Fruit fly (Drosophila melanogaster) whole organism, embryonic: ENCODE measurements around the gene Syx1A.
A peak's percentile ranks its signal among the peaks of the same experiment; 100 is the strongest.

Experiments used
- Ada2b ChIP-seq: fragments of 200-800 bp; sonication (Bioruptor generic); IDR thresholded peaks from 2 replicates; pipeline ENCODE4 v1.3.6; 2022; ENCODE audit warnings: missing biosample characterization, missing genetic modification characterization
- Asciz ChIP-seq: fragments of 200-800 bp; sonication (Bioruptor generic); optimal IDR thresholded peaks from 2 replicates; lab custom pipeline; 2017; ENCODE audit warnings: missing biosample characterization, mild to moderate bottlenecking, missing genetic modification characterization, missing genetic modification reagents
- Atf3 ChIP-seq: fragments of 200-800 bp; sonication (Bioruptor generic); optimal IDR thresholded peaks from 3 replicates; lab custom pipeline; 2016; ENCODE audit warnings: missing biosample characterization, missing genetic modification characterization
- Bdp1 ChIP-seq: fragments of 200-800 bp; sonication (Bioruptor generic); optimal IDR thresholded peaks from 3 replicates; lab custom pipeline; 2016; ENCODE audit warnings: missing biosample characterization, missing genetic modification characterization
- CG10147 ChIP-seq: fragments of 200-800 bp; sonication (Bioruptor generic); optimal IDR thresholded peaks from 2 replicates; lab custom pipeline; 2019; ENCODE audit warnings: missing biosample characterization, mild to moderate bottlenecking, missing genetic modification characterization, moderate library complexity
- CG10274 ChIP-seq: fragments of 200-800 bp; sonication (Bioruptor generic); optimal IDR thresholded peaks from 3 replicates; lab custom pipeline; 2017; ENCODE audit warnings: missing biosample characterization, mild to moderate bottlenecking, missing genetic modification characterization
- CG11085 ChIP-seq: fragments of 200-800 bp; sonication (Bioruptor generic); IDR thresholded peaks from 2 replicates; pipeline ENCODE4 v1.3.6; 2022; ENCODE audit warnings: missing biosample characterization, missing genetic modification characterization
- CG12071 ChIP-seq: fragments of 200-800 bp; sonication (Bioruptor generic); optimal IDR thresholded peaks from 3 replicates; lab custom pipeline; 2018; ENCODE audit warnings: missing biosample characterization, mild to moderate bottlenecking, missing genetic modification characterization
- CG12299 ChIP-seq: fragments of 200-800 bp; sonication (Bioruptor generic); optimal IDR thresholded peaks from 2 replicates; lab custom pipeline; 2018; ENCODE audit warnings: missing biosample characterization, mild to moderate bottlenecking, missing genetic modification characterization
- CG16815 ChIP-seq: fragments of 200-800 bp; sonication (Bioruptor generic); optimal IDR thresholded peaks from 3 replicates; lab custom pipeline; 2017; ENCODE audit warnings: missing biosample characterization, mild to moderate bottlenecking, missing genetic modification characterization
- CG17328 ChIP-seq: fragments of 200-800 bp; sonication (Bioruptor generic); IDR thresholded peaks from 2 replicates; pipeline ENCODE4 v1.3.6; 2022; ENCODE audit warnings: missing biosample characterization, missing genetic modification characterization
- CG30431 ChIP-seq: fragments of 200-800 bp; sonication (Bioruptor generic); optimal IDR thresholded peaks from 2 replicates; lab custom pipeline; 2017; ENCODE audit warnings: missing biosample characterization, missing genetic modification characterization
- CG31441 ChIP-seq: fragments of 200-800 bp; sonication (Bioruptor generic); IDR thresholded peaks from 2 replicates; pipeline ENCODE4 v1.3.6; 2022; ENCODE audit warnings: missing biosample characterization, missing genetic modification characterization
- CG3838 ChIP-seq: fragments of 200-800 bp; sonication (Bioruptor generic); optimal IDR thresholded peaks from 3 replicates; lab custom pipeline; 2016; ENCODE audit warnings: missing biosample characterization, missing genetic modification characterization
- CG4730 ChIP-seq: fragments of 200-800 bp; sonication (Bioruptor generic); IDR thresholded peaks from 2 replicates; pipeline ENCODE4 v1.3.6; 2022; ENCODE audit warnings: missing biosample characterization, missing genetic modification characterization
- CG6254 ChIP-seq: fragments of 200-800 bp; sonication (Bioruptor generic); optimal IDR thresholded peaks from 3 replicates; lab custom pipeline; 2017; ENCODE audit warnings: mild to moderate bottlenecking, missing biosample characterization, missing genetic modification reagents, missing genetic modification characterization
- CG7271 ChIP-seq: fragments of 200-800 bp; sonication (Bioruptor generic); optimal IDR thresholded peaks from 2 replicates; lab custom pipeline; 2018; ENCODE audit warnings: missing biosample characterization, mild to moderate bottlenecking, missing genetic modification characterization, moderate library complexity
- CG7786 ChIP-seq: fragments of 200-800 bp; sonication (Bioruptor generic); optimal IDR thresholded peaks from 2 replicates; lab custom pipeline; 2016; ENCODE audit warnings: missing biosample characterization, missing genetic modification characterization
- CG8944 ChIP-seq: fragments of 200-800 bp; sonication (Bioruptor generic); optimal IDR thresholded peaks from 3 replicates; lab custom pipeline; 2016; ENCODE audit warnings: missing biosample characterization, missing genetic modification characterization
- CG9215 ChIP-seq: fragments of 200-800 bp; sonication (Bioruptor generic); IDR thresholded peaks from 2 replicates; pipeline ENCODE4 v1.3.6; 2022; ENCODE audit warnings: missing biosample characterization, missing genetic modification characterization
- D19B ChIP-seq: fragments of 200-800 bp; sonication (Bioruptor generic); optimal IDR thresholded peaks from 2 replicates; lab custom pipeline; 2017; ENCODE audit warnings: missing biosample characterization, mild to moderate bottlenecking, missing genetic modification characterization
- Drgx ChIP-seq: fragments of 200-800 bp; sonication (Bioruptor generic); IDR thresholded peaks from 2 replicates; pipeline ENCODE4 v1.3.6; 2022; ENCODE audit warnings: missing biosample characterization, missing genetic modification characterization
- Elba2 ChIP-seq: fragments of 200-800 bp; sonication (Bioruptor generic); optimal IDR thresholded peaks from 3 replicates; lab custom pipeline; 2016; ENCODE audit warnings: missing biosample characterization, missing genetic modification characterization
- Ets65A ChIP-seq: fragments of 200-800 bp; sonication (Bioruptor generic); peaks from one replicate; lab custom pipeline; 2016; ENCODE audit warnings: missing biosample characterization, missing genetic modification characterization
- Lim3 ChIP-seq: fragments of 200-800 bp; sonication (Bioruptor generic); IDR thresholded peaks from 2 replicates; pipeline ENCODE4 v1.3.6; 2022; ENCODE audit warnings: missing biosample characterization, missing genetic modification characterization
- Lpt ChIP-seq: fragments of >200 bp; optimal IDR thresholded peaks from 2 replicates; lab custom pipeline; 2018; ENCODE audit warnings: missing biosample characterization, missing genetic modification characterization
- Med ChIP-seq: fragments of 200-800 bp; sonication (Bioruptor generic); peaks from one replicate; lab custom pipeline; 2016; ENCODE audit warnings: missing biosample characterization, missing genetic modification characterization, mild to moderate bottlenecking, inconsistent platforms, moderate library complexity
- Oaz ChIP-seq: fragments of 200-800 bp; sonication (Bioruptor generic); IDR thresholded peaks from 2 replicates; pipeline ENCODE4 v1.3.6; 2022; ENCODE audit warnings: missing biosample characterization, missing genetic modification characterization
- Six4 ChIP-seq: fragments of 200-800 bp; sonication (Bioruptor generic); optimal IDR thresholded peaks from 2 replicates; lab custom pipeline; 2016; ENCODE audit warnings: missing biosample characterization, missing genetic modification characterization
- Ssrp ChIP-seq: fragments of 200-800 bp; sonication (Bioruptor generic); optimal IDR thresholded peaks from 2 replicates; lab custom pipeline; 2018; ENCODE audit warnings: missing biosample characterization, mild to moderate bottlenecking, missing genetic modification characterization, moderate library complexity
- al ChIP-seq: fragments of 200-800 bp; sonication (Bioruptor generic); IDR thresholded peaks from 2 replicates; pipeline ENCODE4 v1.3.6; 2022; ENCODE audit warnings: missing biosample characterization, missing genetic modification characterization
- bsh ChIP-seq, 2 experiments: fragments of 200-800 bp; sonication (Bioruptor generic); optimal IDR thresholded peaks; 2 replicates each; lab custom pipeline; 2017 to 2018; ENCODE audit warnings: mild to moderate bottlenecking in 2 of 2, missing biosample characterization in 2 of 2, missing genetic modification characterization in 2 of 2, moderate library complexity in 1 of 2
- btn ChIP-seq: fragments of 200-800 bp; sonication (Bioruptor generic); optimal IDR thresholded peaks from 2 replicates; lab custom pipeline; 2016; ENCODE audit warnings: missing biosample characterization, missing genetic modification characterization
- chinmo ChIP-seq: fragments of 200-800 bp; sonication (Bioruptor generic); IDR thresholded peaks from 4 replicates; pipeline ENCODE4 v1.3.6; 2022; ENCODE audit warnings: missing biosample characterization, missing genetic modification characterization; ENCODE audit not compliant: partially characterized antibody
- crp ChIP-seq, 2 experiments: fragments of 200-800 bp; sonication (Bioruptor generic); optimal IDR thresholded peaks; 2 replicates in 1 of 2; 3 replicates in 1 of 2; lab custom pipeline; 2017; ENCODE audit warnings: missing biosample characterization in 2 of 2, missing genetic modification characterization in 2 of 2, mild to moderate bottlenecking in 1 of 2, moderate library complexity in 1 of 2
- danr ChIP-seq: fragments of 200-800 bp; sonication (Bioruptor generic); IDR thresholded peaks from 2 replicates; pipeline ENCODE4 v1.3.6; 2022; ENCODE audit warnings: missing biosample characterization, missing genetic modification characterization
- eve ChIP-seq, 2 experiments: fragments of >200 bp; optimal IDR thresholded peaks; 2 replicates each; lab custom pipeline; 2017; ENCODE audit warnings: missing biosample characterization in 2 of 2, missing genetic modification characterization in 2 of 2
- gro ChIP-seq: fragments of 200-800 bp; sonication (Bioruptor generic); optimal IDR thresholded peaks from 2 replicates; lab custom pipeline; 2016; ENCODE audit warnings: missing biosample characterization, missing genetic modification characterization
- ken ChIP-seq: fragments of 200-800 bp; sonication (Bioruptor generic); IDR thresholded peaks from 3 replicates; pipeline ENCODE4 v1.3.6; 2022; ENCODE audit warnings: missing biosample characterization, missing genetic modification characterization
- lab ChIP-seq: fragments of 200-800 bp; sonication (Bioruptor generic); optimal IDR thresholded peaks from 3 replicates; lab custom pipeline; 2017; ENCODE audit warnings: missing biosample characterization, missing genetic modification characterization, mild to moderate bottlenecking, moderate library complexity, missing genetic modification reagents
- lmd ChIP-seq: fragments of 200-800 bp; sonication (Bioruptor generic); IDR thresholded peaks from 2 replicates; pipeline ENCODE4 v1.3.6; 2022; ENCODE audit warnings: missing biosample characterization, missing genetic modification characterization
- luna ChIP-seq: fragments of 200-800 bp; sonication (Bioruptor generic); optimal IDR thresholded peaks from 2 replicates; lab custom pipeline; 2016; ENCODE audit warnings: missing biosample characterization, missing genetic modification characterization
- prd ChIP-seq, 3 experiments: fragments of >200 bp in 2 of 3; fragments of 200-800 bp in 1 of 3; sonication (Bioruptor generic) in 1 of 3; optimal IDR thresholded peaks in 2 of 3; IDR thresholded peaks in 1 of 3; 2 replicates in 2 of 3; 3 replicates in 1 of 3; pipeline versions ENCODE4 v1.3.6 to Lab custom; 2017 to 2022; ENCODE audit warnings: missing biosample characterization in 1 of 3, missing genetic modification characterization in 1 of 3
- slbo ChIP-seq: fragments of 200-800 bp; sonication (Bioruptor generic); IDR thresholded peaks from 2 replicates; pipeline ENCODE4 v1.3.6; 2022; ENCODE audit warnings: missing biosample characterization, missing genetic modification characterization
- sob ChIP-seq: fragments of 200-800 bp; sonication (Bioruptor generic); IDR thresholded peaks from 2 replicates; pipeline ENCODE4 v1.3.6; 2022; ENCODE audit warnings: missing biosample characterization, missing genetic modification characterization
- sug ChIP-seq: fragments of 200-800 bp; optimal IDR thresholded peaks from 2 replicates; lab custom pipeline; 2019; ENCODE audit warnings: missing biosample characterization, mild to moderate bottlenecking, missing genetic modification characterization, moderate library complexity
- zf30C ChIP-seq: fragments of 200-800 bp; sonication (Bioruptor generic); optimal IDR thresholded peaks from 3 replicates; lab custom pipeline; 2018; ENCODE audit warnings: missing biosample characterization, mild to moderate bottlenecking, missing genetic modification characterization

The Syx1A gene

dm6 chr3R:24144542-24144941 is 39.0 kb upstream of the Syx1A start:
- peak; percentile 58 for TF ChIP-seq CG10274 (GFP tag; lab: Kevin White, UChicago)
- no peak for TF ChIP-seq Six4 (GFP tag; lab: Kevin White, UChicago)
- TF ChIP-seq Med (GFP tag; lab: Kevin White, UChicago), result peak; percentile 7
- peak in 1 of 2 experiments; percentile 86 for TF ChIP-seq bsh (GFP tag; optimal IDR thresholded peaks at IDR 0.05; lab: Kevin White, UChicago)

- TF ChIP-seq sug (tag; lab: Kevin White, UChicago) (no peak), CG30431 (no peak), CG9215 (GFP tag; lab: Robert Waterston, UW) (no peak), sob (no peak), CG6254 (GFP tag; lab: Kevin White, UChicago) (no peak), bsh (GFP tag; optimal IDR thresholded peaks at IDR 0.05; lab: Kevin White, UChicago) (peak in 1 of 2 experiments; percentile 48), Lpt (GFP tag; lab: Kevin White, UChicago) (no peak), crp (GFP tag; optimal IDR thresholded peaks at IDR 0.05; lab: Kevin White, UChicago) (no peak), D19B (GFP tag; lab: Kevin White, UChicago) (no peak), Lim3 (GFP tag; lab: Robert Waterston, UW) (no peak), Drgx (peak; percentile 31; the same call in 1 of the 2 replicates)
Observed at dm6 chr3R:24143779-24144178, 38.2 kb upstream of the Syx1A start.

- TF ChIP-seq Atf3 (GFP tag; lab: Kevin White, UChicago) (no peak), Ada2b (GFP tag; lab: Robert Waterston, UW) (no peak), Ets65A (peak; percentile 57), lmd (GFP tag; lab: Robert Waterston, UW) (no peak), CG31441 (GFP tag; lab: Robert Waterston, UW) (no peak), CG8944 (no peak)
- TF ChIP-seq, all 482 proteins: peak for 1
Observed at dm6 chr3R:24143372-24143771, 37.8 kb upstream of the Syx1A start.

- no peak for TF ChIP-seq CG7271
- TF ChIP-seq CG4730 (GFP tag; lab: Robert Waterston, UW), result 0 out of 2 replicates have a peak, but pooled peaks have one; percentile 19
- no peak for TF ChIP-seq CG3838 (GFP tag; lab: Kevin White, UChicago)
- TF ChIP-seq prd (optimal IDR thresholded peaks at IDR 0.05; lab: Kevin White, UChicago), result no peak
- TF ChIP-seq prd (GFP tag; IDR thresholded peaks at IDR 0.05; lab: Robert Waterston, UW), result peak; percentile 38; the same call in 1 of the 3 replicates
- TF ChIP-seq luna (GFP tag; lab: Kevin White, UChicago), result no peak
- TF ChIP-seq eve (GFP tag; optimal IDR thresholded peaks at IDR 0.05; lab: Kevin White, UChicago), result no peak
- no peak for TF ChIP-seq btn (GFP tag; lab: Kevin White, UChicago)
- TF ChIP-seq lab, result peak; percentile 24
- no peak for TF ChIP-seq CG7786 (GFP tag; lab: Kevin White, UChicago)
- no peak for TF ChIP-seq slbo
- TF ChIP-seq ken (GFP tag; lab: Robert Waterston, UW), result 0 out of 3 replicates have a peak, but pooled peaks have one; percentile 26
- no peak for TF ChIP-seq zf30C
- TF ChIP-seq Ssrp (tag; lab: Kevin White, UChicago), result peak; percentile 7
- TF ChIP-seq danr, result no peak
- TF ChIP-seq gro (GFP tag; lab: Kevin White, UChicago), result no peak
- no peak for TF ChIP-seq CG11085 (GFP tag; lab: Robert Waterston, UW)
- TF ChIP-seq Bdp1 (GFP tag; lab: Kevin White, UChicago), result no peak
- no peak for TF ChIP-seq CG10147 (GFP tag; lab: Kevin White, UChicago)
- TF ChIP-seq CG12071, result no peak
- no peak for TF ChIP-seq CG16815 (GFP tag; lab: Kevin White, UChicago)
- no peak for TF ChIP-seq Oaz (GFP tag; lab: Robert Waterston, UW)
- TF ChIP-seq Elba2, result no peak
- TF ChIP-seq CG12299 (tag; lab: Kevin White, UChicago), result no peak
- no peak for TF ChIP-seq Asciz (GFP tag; lab: Kevin White, UChicago)
- no peak for TF ChIP-seq chinmo (GFP tag; lab: Robert Waterston, UW)
- no peak for TF ChIP-seq al (GFP tag; lab: Robert Waterston, UW)
- 0 out of 2 replicates have a peak, but pooled peaks have one; percentile 25 for TF ChIP-seq CG17328
Observed at dm6 chr3R:24142971-24143370, 37.4 kb upstream of the Syx1A start.
